Fruit fly (Drosophila melanogaster): ENCODE data around the gene Nup133.

The Nup133 gene

DNA sequence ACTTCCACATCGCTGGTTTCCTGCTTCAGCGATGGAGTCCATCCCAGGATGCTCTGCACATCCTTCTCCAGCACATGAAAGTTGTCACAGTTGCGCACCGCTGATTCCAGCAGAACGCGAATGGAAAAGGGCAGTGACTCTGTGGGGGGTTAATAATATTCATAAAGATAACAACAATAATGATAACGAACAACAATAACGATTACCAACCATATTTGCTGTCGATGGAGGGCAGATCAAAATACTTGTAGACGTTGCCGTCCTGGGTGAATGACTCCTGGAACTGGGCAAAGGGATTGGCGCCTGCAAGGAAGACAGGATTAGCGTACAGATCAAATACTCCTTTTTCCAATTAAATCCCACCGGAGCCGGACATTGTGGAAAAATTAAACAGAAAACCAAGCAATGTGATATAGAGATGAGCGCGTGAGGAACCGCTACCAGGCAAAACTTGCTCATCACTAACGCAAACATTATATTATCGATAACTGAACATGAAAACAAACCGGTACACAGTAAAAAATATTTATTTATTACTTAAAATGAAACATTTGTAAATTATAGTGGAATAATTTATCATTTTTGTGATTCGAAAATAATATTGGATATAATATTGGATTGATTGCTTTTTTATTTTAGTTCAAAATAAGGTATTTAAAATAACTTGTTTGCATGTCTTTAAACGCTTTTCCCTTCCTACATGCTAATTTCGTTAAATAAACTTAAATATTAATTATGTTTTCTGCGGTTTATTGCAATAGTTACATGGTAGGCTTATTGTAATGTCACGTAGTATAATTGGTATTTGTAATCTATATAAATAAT is 34.0 kb downstream of the Nup133 start, which contains the start of gene Irp-1A (continued):
- TF ChIP-seq Sox100B (GFP tag; optimal IDR thresholded peaks at IDR 0.05) (peak; percentile 81), CG11456 (GFP tag; IDR thresholded peaks at IDR 0.05) (peak; percentile 73; the same call in 2 of the 3 replicates), ham (GFP tag; IDR thresholded peaks at IDR 0.05) (no peak), ind (GFP tag; optimal IDR thresholded peaks at IDR 0.05) (peak; percentile 58), vfl (GFP tag; optimal IDR thresholded peaks at IDR 0.05) (peak; percentile 23), CG7786 (GFP tag; optimal IDR thresholded peaks at IDR 0.05) (peak; percentile 17), bowl (GFP tag; IDR thresholded peaks at IDR 0.05) (0 out of 2 replicates have a peak, but pooled peaks have one; percentile 23), CG12391 (tag; optimal IDR thresholded peaks at IDR 0.05) (peak; percentile 91), nerfin-2 (GFP tag; IDR thresholded peaks at IDR 0.05; ENCODE audit: partially characterized antibody) (peak; percentile 49), CG6272 (GFP tag; IDR thresholded peaks at IDR 0.05) (peak; percentile 61), crol (GFP tag; IDR thresholded peaks at IDR 0.05) (no peak), HLH54F (GFP tag; optimal IDR thresholded peaks at IDR 0.05) (peak; percentile 22), CG5245 (GFP tag; optimal IDR thresholded peaks at IDR 0.05) (no peak), fu2 (GFP tag; optimal IDR thresholded peaks at IDR 0.05) (no peak), Asciz (GFP tag; optimal IDR thresholded peaks at IDR 0.05) (no peak), CG30431 (GFP tag; optimal IDR thresholded peaks at IDR 0.05) (no peak), CG17612 (GFP tag; IDR thresholded peaks at IDR 0.05) (0 out of 2 replicates have a peak, but pooled peaks have one; percentile 22), emc (GFP tag; optimal IDR thresholded peaks at IDR 0.05) (no peak), HmgZ (tag; optimal IDR thresholded peaks at IDR 0.05) (peak; percentile 76), CG6254 (GFP tag; optimal IDR thresholded peaks at IDR 0.05) (no peak), tna (GFP tag; IDR thresholded peaks at IDR 0.05; ENCODE audit: partially characterized antibody) (peak; percentile 62), unc-4 (GFP tag; IDR thresholded peaks at IDR 0.05; ENCODE audit: partially characterized antibody) (peak; percentile 84), crc (GFP tag; optimal IDR thresholded peaks at IDR 0.05) (no peak), MTF-1 (GFP tag; optimal IDR thresholded peaks at IDR 0.05; ENCODE audit: borderline replicate concordance) (no peak), Ets97D (GFP tag; optimal IDR thresholded peaks at IDR 0.05) (peak; percentile 52), slou (GFP tag; optimal IDR thresholded peaks at IDR 0.05) (peak; percentile 54), Fer3 (tag; optimal IDR thresholded peaks at IDR 0.05) (peak; percentile 79), CG7928 (GFP tag; optimal IDR thresholded peaks at IDR 0.05) (peak; percentile 12), Kr (GFP tag; optimal IDR thresholded peaks at IDR 0.05) (no peak), Chrac-16 (GFP tag; optimal IDR thresholded peaks at IDR 0.05) (peak; percentile 57), CG2120 (GFP tag; optimal IDR thresholded peaks at IDR 0.05) (peak; percentile 78), CrebB (tag; optimal IDR thresholded peaks at IDR 0.05) (peak; percentile 54), onecut (GFP tag; IDR thresholded peaks at IDR 0.05) (peak; percentile 58), CG30020 (tag; optimal IDR thresholded peaks at IDR 0.05) (peak; percentile 56), CG10979 (tag; optimal IDR thresholded peaks at IDR 0.05) (peak; percentile 80), unpg (GFP tag; optimal IDR thresholded peaks at IDR 0.05) (peak; percentile 85), zen2 (GFP tag; IDR thresholded peaks at IDR 0.05; ENCODE audit: partially characterized antibody) (peak; percentile 71), lmd (GFP tag; IDR thresholded peaks at IDR 0.05) (peak; percentile 72), org-1 (GFP tag; optimal IDR thresholded peaks at IDR 0.05) (no peak), bab2 (GFP tag; optimal IDR thresholded peaks at IDR 0.05) (peak; percentile 3), CG18599 (GFP tag; optimal IDR thresholded peaks at IDR 0.05) (peak; percentile 77), Atf6 (GFP tag; IDR thresholded peaks at IDR 0.05) (peak; percentile 83), CG6854 (GFP tag; optimal IDR thresholded peaks at IDR 0.05) (peak; percentile 14), CG2202 (tag; optimal IDR thresholded peaks at IDR 0.05) (peak; percentile 39), CG9437 (GFP tag; optimal IDR thresholded peaks at IDR 0.05) (peak; percentile 68), CG2129 (GFP tag; IDR thresholded peaks at IDR 0.05; ENCODE audit: partially characterized antibody) (peak; percentile 71), Side (GFP tag; optimal IDR thresholded peaks at IDR 0.05) (no peak), Hand (GFP tag; optimal IDR thresholded peaks at IDR 0.05) (peak; percentile 60), ro (GFP tag; IDR thresholded peaks at IDR 0.05) (no peak)
